Fruit fly (Drosophila melanogaster): Measurements from ENCODE around the gene Kal1.

The Kal1 gene

dm6 chr3R:24169362-24169761 is 28.2 kb downstream of the Kal1 start, which contains the start of gene CG5510 (continued):
- TF ChIP-seq Sox102F (GFP tag; optimal IDR thresholded peaks at IDR 0.05) (no peak), Smox (GFP tag; optimal IDR thresholded peaks at IDR 0.05) (no peak), Ets21C (GFP tag; optimal IDR thresholded peaks at IDR 0.05) (no peak), fkh (GFP tag; optimal IDR thresholded peaks at IDR 0.05) (no peak), lz (GFP tag; optimal IDR thresholded peaks at IDR 0.05) (peak; percentile 47), OdsH (GFP tag; optimal IDR thresholded peaks at IDR 0.05) (no peak), cyc (GFP tag; optimal IDR thresholded peaks at IDR 0.05) (peak; percentile 45), eg (GFP tag; IDR thresholded peaks at IDR 0.05) (peak; percentile 48; the same call in 1 of the 3 replicates), CG15336 (GFP tag; IDR thresholded peaks at IDR 0.05) (0 out of 2 replicates have a peak, but pooled peaks have one; percentile 23), Sox14 (GFP tag; optimal IDR thresholded peaks at IDR 0.05) (peak; percentile 33), CG6808 (GFP tag; optimal IDR thresholded peaks at IDR 0.05) (no peak)

dm6 chr3R:24172379-24172778 is 31.2 kb downstream of the Kal1 start, which contains the start of gene CG13606:
Gene CG13606 (plus strand): TSS chr3R:24172628.
- no peak for TF ChIP-seq CG1621 (tag; optimal IDR thresholded peaks at IDR 0.05)
- no peak for TF ChIP-seq lz (GFP tag; optimal IDR thresholded peaks at IDR 0.05)
- TF ChIP-seq Eip93F (GFP tag; optimal IDR thresholded peaks at IDR 0.05): no peak
- TF ChIP-seq CG8119 (GFP tag; IDR thresholded peaks at IDR 0.05): no peak
- TF ChIP-seq Ets21C (GFP tag; optimal IDR thresholded peaks at IDR 0.05): no peak
- TF ChIP-seq CG16779 (tag; optimal IDR thresholded peaks at IDR 0.05): no peak
- no peak for TF ChIP-seq net (GFP tag; optimal IDR thresholded peaks at IDR 0.05)
- no peak for TF ChIP-seq CG32006 (GFP tag; optimal IDR thresholded peaks at IDR 0.05)
- no peak for TF ChIP-seq Sox15 (GFP tag; optimal IDR thresholded peaks at IDR 0.05)

- no peak for TF ChIP-seq CG6854 (GFP tag; optimal IDR thresholded peaks at IDR 0.05)
- TF ChIP-seq esn (GFP tag; optimal IDR thresholded peaks at IDR 0.05): no peak
- no peak for TF ChIP-seq Sox14 (GFP tag; optimal IDR thresholded peaks at IDR 0.05)
- no peak for TF ChIP-seq eg (GFP tag; IDR thresholded peaks at IDR 0.05)
- no peak for TF ChIP-seq svp (GFP tag)
- peak; percentile 34 for TF ChIP-seq Eip78C (GFP tag)
- TF ChIP-seq CG9139 (GFP tag; optimal IDR thresholded peaks at IDR 0.05): no peak
- TF ChIP-seq CG11902 (GFP tag; optimal IDR thresholded peaks at IDR 0.05): no peak
These were observed 45.0 kb downstream of the Kal1 start, which contains the start of gene mora for dm6 chr3R:24186188-24186587. Gene mora (plus strand): TSS chr3R:24186359.

- TF ChIP-seq Blimp-1 (GFP tag; optimal IDR thresholded peaks at IDR 0.05) (no peak), dsx (GFP tag; optimal IDR thresholded peaks at IDR 0.05; ENCODE audit: poor library complexity, severe bottlenecking) (no peak), Sox15 (GFP tag; optimal IDR thresholded peaks at IDR 0.05) (peak; percentile 64), esn (GFP tag; optimal IDR thresholded peaks at IDR 0.05) (peak; percentile 81), CG11294 (GFP tag; IDR thresholded peaks at IDR 0.05) (peak; percentile 14; the same call in 1 of the 2 replicates), CG7368 (GFP tag; optimal IDR thresholded peaks at IDR 0.05) (no peak), CG6276 (GFP tag; optimal IDR thresholded peaks at IDR 0.05) (no peak), CG9139 (GFP tag; optimal IDR thresholded peaks at IDR 0.05) (no peak), Smox (GFP tag; optimal IDR thresholded peaks at IDR 0.05) (no peak), CG3919 (GFP tag; optimal IDR thresholded peaks at IDR 0.05) (no peak), pdm3 (GFP tag; optimal IDR thresholded peaks at IDR 0.05) (peak; percentile 74), fd85E (GFP tag; optimal IDR thresholded peaks at IDR 0.05) (no peak), Hr39 (GFP tag; optimal IDR thresholded peaks at IDR 0.05) (peak; percentile 82), CG8632 (GFP tag; optimal IDR thresholded peaks at IDR 0.05) (peak; percentile 22), achi (GFP tag; optimal IDR thresholded peaks at IDR 0.05) (no peak), CG32006 (GFP tag; optimal IDR thresholded peaks at IDR 0.05) (peak; percentile 65), CG8119 (GFP tag; IDR thresholded peaks at IDR 0.05) (peak; percentile 35; the same call in 1 of the 3 replicates), CG6808 (GFP tag; optimal IDR thresholded peaks at IDR 0.05) (no peak), Eip93F (GFP tag; optimal IDR thresholded peaks at IDR 0.05) (no peak), Hr38 (GFP tag; optimal IDR thresholded peaks at IDR 0.05) (no peak), Eip75B (GFP tag; optimal IDR thresholded peaks at IDR 0.05) (no peak), acj6 (GFP tag; optimal IDR thresholded peaks at IDR 0.05) (peak; percentile 63), CG6854 (GFP tag; optimal IDR thresholded peaks at IDR 0.05) (no peak), Eip78C (GFP tag) (peak; percentile 78), CG6163 (GFP tag; IDR thresholded peaks at IDR 0.05) (peak; percentile 64), Ets96B (tag; optimal IDR thresholded peaks at IDR 0.05) (no peak), salr (GFP tag; optimal IDR thresholded peaks at IDR 0.05) (no peak), CG1621 (tag; optimal IDR thresholded peaks at IDR 0.05) (no peak), spab (GFP tag; optimal IDR thresholded peaks at IDR 0.05) (no peak), CG10669 (GFP tag; optimal IDR thresholded peaks at IDR 0.05) (no peak), vri (GFP tag; optimal IDR thresholded peaks at IDR 0.05) (no peak), CG4318 (GFP tag; optimal IDR thresholded peaks at IDR 0.05) (peak; percentile 52)
These were observed 47.4 kb downstream of the Kal1 start, which contains the start of gene CG5515 for dm6 chr3R:24188619-24189018. Gene CG5515 (minus strand): TSS chr3R:24188896.

All from whole organism, prepupa.